Fruit fly (Drosophila melanogaster): Measurements from ENCODE around the gene eIF5B.

eIF5B gene

DNA sequence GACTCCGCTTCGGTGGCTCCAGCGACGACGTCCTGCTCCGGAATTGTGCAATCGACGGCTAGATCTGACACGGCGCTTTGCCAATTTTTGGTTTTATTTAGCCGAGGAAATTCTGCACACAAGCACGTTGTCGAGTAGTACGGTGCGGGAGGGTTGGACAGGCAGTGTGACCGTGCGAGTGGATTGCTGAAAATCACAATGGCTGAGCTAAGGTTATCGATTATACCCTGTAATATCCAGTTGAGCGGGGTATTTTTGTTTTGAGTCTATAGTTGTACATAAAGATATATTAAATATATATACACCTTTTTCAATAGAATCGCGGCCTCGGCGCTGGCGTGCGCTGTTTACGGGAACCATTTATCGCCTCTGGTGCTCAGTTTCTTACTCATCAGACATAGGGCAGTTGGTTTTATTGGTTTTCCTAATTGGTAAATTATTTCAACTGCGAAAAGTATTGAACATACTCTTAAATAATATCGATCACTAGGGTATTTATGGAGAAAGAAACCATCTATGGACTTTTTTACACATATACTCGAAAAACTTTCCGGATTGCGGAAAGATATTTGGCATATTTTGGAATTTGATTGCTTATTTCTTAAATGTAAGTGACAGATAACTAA is at the start of gene eIF5B:
Gene eIF5B (minus strand): TSS at position 576 of the 626 bp plus-strand sequence.
- TF ChIP-seq tin (GFP tag; optimal IDR thresholded peaks at IDR 0.05) (peak; percentile 73), gce (GFP tag; IDR thresholded peaks at IDR 0.05) (peak; percentile 56; the same call in 1 of the 3 replicates), prd (optimal IDR thresholded peaks at IDR 0.05) (no peak), prd (GFP tag; IDR thresholded peaks at IDR 0.05) (peak; percentile 91), esg (GFP tag; conservative IDR thresholded peaks at IDR 0.05) (peak; percentile 84), MESR4 (GFP tag; optimal IDR thresholded peaks at IDR 0.05) (peak; percentile 94), CG4730 (GFP tag; IDR thresholded peaks at IDR 0.05) (peak; percentile 64; the same call in 1 of the 2 replicates), pzg (GFP tag; optimal IDR thresholded peaks at IDR 0.05) (peak; percentile 55), CG12659 (GFP tag; optimal IDR thresholded peaks at IDR 0.05) (peak; percentile 84), yki (optimal IDR thresholded peaks at IDR 0.05) (no peak), en (GFP tag; optimal IDR thresholded peaks at IDR 0.05) (peak; percentile 6), psq (GFP tag; optimal IDR thresholded peaks at IDR 0.05) (peak; percentile 60), CG9876 (GFP tag; optimal IDR thresholded peaks at IDR 0.05) (peak; percentile 6), CG13123 (GFP tag; optimal IDR thresholded peaks at IDR 0.05) (peak; percentile 33), nmo (GFP tag; optimal IDR thresholded peaks at IDR 0.05) (peak; percentile 91), CG5245 (GFP tag; optimal IDR thresholded peaks at IDR 0.05) (peak; percentile 27), cas (GFP tag; IDR thresholded peaks at IDR 0.05) (peak; percentile 74), CG2889 (GFP tag; IDR thresholded peaks at IDR 0.05) (peak; percentile 89), Dek (tag; optimal IDR thresholded peaks at IDR 0.05) (peak; percentile 66), NfI (GFP tag; optimal IDR thresholded peaks at IDR 0.05) (peak; percentile 82), Atf3 (GFP tag; optimal IDR thresholded peaks at IDR 0.05) (peak; percentile 27), HHEX (GFP tag; optimal IDR thresholded peaks at IDR 0.05) (peak; percentile 59), CkIIα-i1 (GFP tag; IDR thresholded peaks at IDR 0.05) (no peak), oc (tag; optimal IDR thresholded peaks at IDR 0.05) (no peak), bbx (GFP tag; IDR thresholded peaks at IDR 0.05; ENCODE audit: partially characterized antibody) (no peak), CG13894 (tag; optimal IDR thresholded peaks at IDR 0.05) (peak; percentile 61), CG3838 (GFP tag; optimal IDR thresholded peaks at IDR 0.05) (peak; percentile 16), BtbVII (GFP tag; optimal IDR thresholded peaks at IDR 0.05) (peak; percentile 48), Sox100B (GFP tag; optimal IDR thresholded peaks at IDR 0.05) (peak; percentile 50), zfh1 (GFP tag; IDR thresholded peaks at IDR 0.05) (peak; percentile 87), CG7745 (tag; optimal IDR thresholded peaks at IDR 0.05) (no peak), CG7963 (GFP tag; IDR thresholded peaks at IDR 0.05; ENCODE audit: partially characterized antibody) (no peak), pita (GFP tag; optimal IDR thresholded peaks at IDR 0.05) (no peak), Vsx1 (GFP tag; optimal IDR thresholded peaks at IDR 0.05) (no peak), CG10565 (GFP tag; optimal IDR thresholded peaks at IDR 0.05) (no peak), Dbx (GFP tag; IDR thresholded peaks at IDR 0.05) (peak; percentile 79), dati (GFP tag; IDR thresholded peaks at IDR 0.05) (peak; percentile 56; the same call in 1 of the 2 replicates), ab (GFP tag; optimal IDR thresholded peaks at IDR 0.05) (peak; percentile 34), Med (GFP tag) (peak; percentile 89), sr (GFP tag; IDR thresholded peaks at IDR 0.05) (0 out of 3 replicates have a peak, but pooled peaks have one; percentile 31), CG10959 (GFP tag; IDR thresholded peaks at IDR 0.05) (peak; percentile 59), Doc3 (GFP tag; IDR thresholded peaks at IDR 0.05; ENCODE audit: partially characterized antibody) (no peak), ranshi (GFP tag; IDR thresholded peaks at IDR 0.05) (peak; percentile 79), CG7556 (GFP tag; optimal IDR thresholded peaks at IDR 0.05) (peak; percentile 60), gcm (GFP tag; optimal IDR thresholded peaks at IDR 0.05) (peak; percentile 60), Rfx (GFP tag; IDR thresholded peaks at IDR 0.05) (peak; percentile 89), dan (GFP tag; IDR thresholded peaks at IDR 0.05) (peak; percentile 58; the same call in 1 of the 2 replicates), CG14710 (tag; optimal IDR thresholded peaks at IDR 0.05) (peak; percentile 68), Atf6 (GFP tag; IDR thresholded peaks at IDR 0.05) (peak; percentile 80), gfzf (GFP tag; optimal IDR thresholded peaks at IDR 0.05) (peak; percentile 65)
